Comparison of ENCODE assay signal across 5 worm cellular contexts in the genomic region with DNA sequence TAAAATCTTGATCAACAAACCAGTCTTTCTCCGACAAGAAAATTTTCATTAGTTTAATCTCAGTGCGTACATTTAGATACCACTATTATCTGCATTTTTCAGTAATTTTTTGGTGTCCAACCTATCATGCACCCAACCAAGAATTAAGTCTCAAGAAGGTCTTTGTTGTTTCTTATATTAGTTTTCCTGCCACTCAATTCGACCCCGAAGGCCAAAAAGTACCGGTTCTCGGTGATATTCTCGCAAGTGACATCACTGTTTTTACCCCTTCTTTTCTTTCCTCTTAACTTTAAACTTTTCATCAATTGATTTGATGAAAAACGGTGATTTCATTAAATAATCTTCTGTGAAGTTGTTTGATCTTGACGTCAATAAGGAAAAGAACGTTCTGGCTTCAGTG.
TF ChIP-seq lines count a peak whose summit lies in the region.

A gene (plus strand): TSS at position 400 of the 400 bp plus-strand sequence.

TF ChIP-seq in whole organism, L1 larva, 84 proteins besides CTCF, POLR2A, EP300 and RAD21 (continues in another document):
- peak; percentile 2 for TF ChIP-seq nhr-90 (tag; optimal IDR thresholded peaks at IDR 0.05; lab: Kevin White, UChicago; ENCODE audit: poor library complexity)
- TF ChIP-seq dsc-1 (tag; optimal IDR thresholded peaks at IDR 0.05; lab: Kevin White, UChicago): no peak
- TF ChIP-seq C04F5.9 (tag; optimal IDR thresholded peaks at IDR 0.05; lab: Kevin White, UChicago): no peak
- peak; percentile 11 for TF ChIP-seq nhr-20 (tag; optimal IDR thresholded peaks at IDR 0.05; lab: Kevin White, UChicago)
- TF ChIP-seq swsn-7 (tag; optimal IDR thresholded peaks at IDR 0.05; lab: Kevin White, UChicago): no peak
- no peak for TF ChIP-seq snpc-4 (tag; optimal IDR thresholded peaks at IDR 0.05; lab: Kevin White, UChicago)
- TF ChIP-seq nhr-19 (GFP tag; conservative IDR thresholded peaks at IDR 0.05; lab: Robert Waterston, UW): no peak
- no peak for TF ChIP-seq alr-1 (tag; optimal IDR thresholded peaks at IDR 0.05; lab: Kevin White, UChicago; ENCODE audit: borderline replicate concordance)
- TF ChIP-seq lin-13 (GFP tag; optimal IDR thresholded peaks at IDR 0.05; lab: Kevin White, UChicago): no peak
- no peak for TF ChIP-seq nhr-12 (tag; optimal IDR thresholded peaks at IDR 0.05; lab: Kevin White, UChicago)
- no peak for TF ChIP-seq aha-1 (tag; optimal IDR thresholded peaks at IDR 0.05; lab: Kevin White, UChicago)
- TF ChIP-seq ama-1 (optimal IDR thresholded peaks at IDR 0.05; lab: Kevin White, UChicago): no peak
- no peak for TF ChIP-seq lin-15B (tag; optimal IDR thresholded peaks at IDR 0.05; lab: Kevin White, UChicago)
- TF ChIP-seq ets-5 (GFP tag; IDR thresholded peaks at IDR 0.05; lab: Robert Waterston, UW): no peak
- TF ChIP-seq egl-13 (tag; optimal IDR thresholded peaks at IDR 0.05; lab: Kevin White, UChicago): no peak
- no peak for TF ChIP-seq ceh-90 (tag; optimal IDR thresholded peaks at IDR 0.05; lab: Kevin White, UChicago)
- TF ChIP-seq fkh-8 (tag; optimal IDR thresholded peaks at IDR 0.05; lab: Kevin White, UChicago): no peak
- no peak for TF ChIP-seq vab-15 (tag; optimal IDR thresholded peaks at IDR 0.05; lab: Kevin White, UChicago)

TF ChIP-seq in whole organism, L2 larva, 48 proteins besides CTCF, POLR2A, EP300 and RAD21 (continues in another document):
- TF ChIP-seq nhr-77 (tag; optimal IDR thresholded peaks at IDR 0.05; lab: Kevin White, UChicago): no peak
- TF ChIP-seq ceh-82 (tag; optimal IDR thresholded peaks at IDR 0.05; lab: Kevin White, UChicago): no peak
- no peak for TF ChIP-seq skn-1 (tag; optimal IDR thresholded peaks at IDR 0.05; lab: Kevin White, UChicago)
- no peak for TF ChIP-seq R02D3.7 (tag; optimal IDR thresholded peaks at IDR 0.05; lab: Kevin White, UChicago)
- no peak for TF ChIP-seq peb-1 (tag; optimal IDR thresholded peaks at IDR 0.05; lab: Kevin White, UChicago)
- no peak for TF ChIP-seq lin-11 (tag; optimal IDR thresholded peaks at IDR 0.05; lab: Kevin White, UChicago)
- TF ChIP-seq ztf-4 (tag; optimal IDR thresholded peaks at IDR 0.05; lab: Kevin White, UChicago): no peak
- no peak for TF ChIP-seq nhr-6 (tag; optimal IDR thresholded peaks at IDR 0.05; lab: Kevin White, UChicago)
- no peak for TF ChIP-seq ama-1 (optimal IDR thresholded peaks at IDR 0.05; lab: Kevin White, UChicago)
- TF ChIP-seq sma-9 (GFP tag; optimal IDR thresholded peaks at IDR 0.05; lab: Kevin White, UChicago): peak; percentile 54
- TF ChIP-seq sma-9 (tag; optimal IDR thresholded peaks at IDR 0.05; lab: Kevin White, UChicago): no peak
- no peak for TF ChIP-seq gmeb-1 (tag; optimal IDR thresholded peaks at IDR 0.05; lab: Kevin White, UChicago)
- TF ChIP-seq lin-39 (tag; optimal IDR thresholded peaks at IDR 0.05; lab: Kevin White, UChicago): no peak
- TF ChIP-seq dmd-4 (tag; optimal IDR thresholded peaks at IDR 0.05; lab: Kevin White, UChicago): no peak
- TF ChIP-seq nhr-11 (tag; optimal IDR thresholded peaks at IDR 0.05; lab: Kevin White, UChicago): no peak
- TF ChIP-seq ZK546.5 (tag; optimal IDR thresholded peaks at IDR 0.05; lab: Kevin White, UChicago): no peak
- no peak for TF ChIP-seq nhr-237 (tag; optimal IDR thresholded peaks at IDR 0.05; lab: Kevin White, UChicago)
- no peak for TF ChIP-seq snpc-4 (tag; optimal IDR thresholded peaks at IDR 0.05; lab: Kevin White, UChicago)
- no peak for TF ChIP-seq lin-13 (GFP tag; optimal IDR thresholded peaks at IDR 0.05; lab: Kevin White, UChicago)

TF ChIP-seq in whole organism, L3 larva, 47 proteins besides CTCF, POLR2A, EP300 and RAD21:
- TF ChIP-seq ZK546.5 (tag; optimal IDR thresholded peaks at IDR 0.05; lab: Kevin White, UChicago): no peak
- TF ChIP-seq ztf-4 (tag; optimal IDR thresholded peaks at IDR 0.05; lab: Kevin White, UChicago): no peak
- TF ChIP-seq tbx-2 (tag; optimal IDR thresholded peaks at IDR 0.05; lab: Kevin White, UChicago): no peak
- TF ChIP-seq nfya-1 (tag; optimal IDR thresholded peaks at IDR 0.05; lab: Kevin White, UChicago; ENCODE audit: insufficient read depth): peak; percentile 11
- no peak for TF ChIP-seq nhr-76 (tag; optimal IDR thresholded peaks at IDR 0.05; lab: Kevin White, UChicago)
- TF ChIP-seq elt-3 (tag; optimal IDR thresholded peaks at IDR 0.05; lab: Kevin White, UChicago): no peak
- no peak for TF ChIP-seq ztf-11 (tag; optimal IDR thresholded peaks at IDR 0.05; lab: Kevin White, UChicago)
- TF ChIP-seq egl-27 (tag; optimal IDR thresholded peaks at IDR 0.05; lab: Kevin White, UChicago): peak; percentile 28
- peak; percentile 76 for TF ChIP-seq nhr-25 (tag; optimal IDR thresholded peaks at IDR 0.05; lab: Kevin White, UChicago)
- no peak for TF ChIP-seq ceh-9 (tag; optimal IDR thresholded peaks at IDR 0.05; lab: Kevin White, UChicago)
- TF ChIP-seq nhr-43 (tag; optimal IDR thresholded peaks at IDR 0.05; lab: Kevin White, UChicago; ENCODE audit: poor library complexity, severe bottlenecking): peak; percentile 68
- peak; percentile 29 for TF ChIP-seq elt-1 (tag; optimal IDR thresholded peaks at IDR 0.05; lab: Kevin White, UChicago)
- TF ChIP-seq nhr-23 (tag; optimal IDR thresholded peaks at IDR 0.05; lab: Kevin White, UChicago): peak; percentile 72
- TF ChIP-seq unc-62 (GFP tag; optimal IDR thresholded peaks at IDR 0.05; lab: Kevin White, UChicago): no peak

TF ChIP-seq in whole organism, L4 larva, 104 proteins besides CTCF, POLR2A, EP300 and RAD21 (continues in another document):
- TF ChIP-seq zag-1 (tag; optimal IDR thresholded peaks at IDR 0.05; lab: Kevin White, UChicago) (no peak), nhr-10 (tag; optimal IDR thresholded peaks at IDR 0.05; lab: Kevin White, UChicago) (peak; percentile 30), hlh-30 (tag; optimal IDR thresholded peaks at IDR 0.05; lab: Kevin White, UChicago; ENCODE audit: insufficient read depth) (peak; percentile 3), ces-1 (GFP tag; optimal IDR thresholded peaks at IDR 0.05; lab: Kevin White, UChicago) (no peak), aha-1 (tag; lab: Kevin White, UChicago) (peak; percentile 49), ZK546.5 (tag; optimal IDR thresholded peaks at IDR 0.05; lab: Kevin White, UChicago) (no peak), mxl-2 (GFP tag; conservative IDR thresholded peaks at IDR 0.05; lab: Robert Waterston, UW) (no peak), nhr-11 (tag; optimal IDR thresholded peaks at IDR 0.05; lab: Kevin White, UChicago) (no peak), dpl-1 (GFP tag; optimal IDR thresholded peaks at IDR 0.05; lab: Kevin White, UChicago) (no peak), saeg-2 (GFP tag; IDR thresholded peaks at IDR 0.05; lab: Robert Waterston, UW) (no peak), nhr-77 (tag; optimal IDR thresholded peaks at IDR 0.05; lab: Kevin White, UChicago) (no peak), F44E2.7 (GFP tag; IDR thresholded peaks at IDR 0.05; lab: Robert Waterston, UW) (no peak), mxl-3 (GFP tag; optimal IDR thresholded peaks at IDR 0.05; lab: Kevin White, UChicago) (no peak), hlh-11 (tag; optimal IDR thresholded peaks at IDR 0.05; lab: Kevin White, UChicago) (peak; percentile 12), nhr-41 (GFP tag; IDR thresholded peaks at IDR 0.05; lab: Robert Waterston, UW) (no peak), nhr-28 (tag; optimal IDR thresholded peaks at IDR 0.05; lab: Kevin White, UChicago) (peak; percentile 4), snpc-1.2 (GFP tag; IDR thresholded peaks at IDR 0.05; lab: Robert Waterston, UW) (no peak), nhr-48 (tag; optimal IDR thresholded peaks at IDR 0.05; lab: Kevin White, UChicago) (peak; percentile 66), R02D3.7 (tag; optimal IDR thresholded peaks at IDR 0.05; lab: Kevin White, UChicago) (no peak), ceh-28 (tag; optimal IDR thresholded peaks at IDR 0.05; lab: Kevin White, UChicago) (no peak), D1046.2 (GFP tag; IDR thresholded peaks at IDR 0.05; lab: Robert Waterston, UW) (no peak), unc-39 (tag; optimal IDR thresholded peaks at IDR 0.05; lab: Kevin White, UChicago) (no peak), ctbp-1 (GFP tag; IDR thresholded peaks at IDR 0.05; lab: Robert Waterston, UW) (no peak), fkh-10 (GFP tag; optimal IDR thresholded peaks at IDR 0.05; lab: Kevin White, UChicago) (no peak)

TF ChIP-seq in whole organism, young adult, 124 proteins besides CTCF, POLR2A, EP300 and RAD21:
- TF ChIP-seq madf-3 (GFP tag; IDR thresholded peaks at IDR 0.05; lab: Robert Waterston, UW) (no peak), attf-6 (GFP tag; IDR thresholded peaks at IDR 0.05; lab: Robert Waterston, UW) (no peak), madf-10 (tag; optimal IDR thresholded peaks at IDR 0.05; lab: Kevin White, UChicago) (no peak), lin-40 (tag; optimal IDR thresholded peaks at IDR 0.05; lab: Kevin White, UChicago) (no peak), B0261.1 (tag; optimal IDR thresholded peaks at IDR 0.05; lab: Kevin White, UChicago) (no peak), pbrm-1 (GFP tag; IDR thresholded peaks at IDR 0.05; lab: Robert Waterston, UW) (0 out of 2 replicates have a peak, but pooled peaks have one; percentile 15)
